Worm (Caenorhabditis elegans): ENCODE data around the gene dylt-3.

ce11 chrII:8173449-8173848, 8.1 kb upstream of the dylt-3 start, which contains the start of the genes decr-1.3 and T05C12.1:
- TF ChIP-seq nfya-1 (tag; optimal IDR thresholded peaks at IDR 0.05; ENCODE audit: insufficient read depth): no peak
- no peak for TF ChIP-seq aly-2 (tag; optimal IDR thresholded peaks at IDR 0.05)
- TF ChIP-seq unc-39 (tag; optimal IDR thresholded peaks at IDR 0.05): no peak
- no peak for TF ChIP-seq lin-15B (tag; optimal IDR thresholded peaks at IDR 0.05)
- no peak for TF ChIP-seq zag-1 (tag; optimal IDR thresholded peaks at IDR 0.05)
- TF ChIP-seq daf-12 (tag; optimal IDR thresholded peaks at IDR 0.05): no peak
- no peak for TF ChIP-seq elt-2 (tag; optimal IDR thresholded peaks at IDR 0.05)
- TF ChIP-seq nhr-12 (tag; optimal IDR thresholded peaks at IDR 0.05): no peak
- no peak for TF ChIP-seq nhr-25 (tag; optimal IDR thresholded peaks at IDR 0.05)
- TF ChIP-seq elt-1 (tag; optimal IDR thresholded peaks at IDR 0.05): no peak
- no peak for TF ChIP-seq lin-39 (tag; optimal IDR thresholded peaks at IDR 0.05)
- TF ChIP-seq nhr-23 (tag; optimal IDR thresholded peaks at IDR 0.05): no peak
- TF ChIP-seq pha-4 (tag; optimal IDR thresholded peaks at IDR 0.05): no peak
